Worm (Caenorhabditis elegans) whole organism, mixed stage, embryonic: Measurements from ENCODE around the gene gen-1.

Source experiments
- M03D4.4 ChIP-seq: sonication (generic microtip); optimal IDR thresholded peaks from 2 replicates; lab custom pipeline; 2017; ENCODE audit warnings: mild to moderate bottlenecking, missing genetic modification characterization, missing compliant biosample characterization
- mep-1 ChIP-seq: fragments of 150-350 bp; optimal IDR thresholded peaks from 2 replicates; lab custom pipeline; 2017; ENCODE audit warnings: missing biosample characterization, missing genetic modification reagents, missing genetic modification characterization, inconsistent platforms
- nhr-237 ChIP-seq: fragments of 150-350 bp; optimal IDR thresholded peaks from 2 replicates; lab custom pipeline; 2014; ENCODE audit warnings: missing biosample characterization, missing genetic modification characterization
- pha-4 ChIP-seq: fragments of 150-350 bp; optimal IDR thresholded peaks from 2 replicates; lab custom pipeline; 2018; ENCODE audit warnings: missing biosample characterization, missing genetic modification reagents, missing genetic modification characterization

DNA sequence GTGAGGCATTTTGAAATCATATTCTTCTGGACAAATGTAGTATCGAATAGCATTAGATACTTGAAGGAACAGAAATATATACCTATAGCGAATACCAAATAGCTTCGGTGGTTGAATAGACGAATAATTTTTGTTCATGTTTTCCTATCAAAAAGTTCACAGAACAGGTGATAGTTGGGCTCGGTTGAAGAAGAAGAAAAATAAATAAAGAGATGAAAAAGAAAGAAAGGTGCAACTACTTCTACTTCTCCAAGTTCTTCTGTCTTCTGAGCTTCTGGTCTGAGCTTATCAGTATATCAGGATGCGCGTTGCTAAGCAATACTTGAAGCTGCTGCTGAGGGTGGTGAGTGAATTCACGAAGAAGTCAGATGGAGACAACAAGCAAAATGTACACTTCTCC lies 34.0 kb downstream of the gen-1 start, which contains the start of gene C23G10.10:
- TF ChIP-seq pha-4 (tag; lab: Kevin White, UChicago) (no peak), M03D4.4 (tag; lab: Kevin White, UChicago) (no peak), nhr-237 (tag; lab: Kevin White, UChicago) (no peak), mep-1 (tag; lab: Kevin White, UChicago) (no peak)
